Worm (Caenorhabditis elegans) whole organism, L1 larva: Measurements from ENCODE around the gene F56H9.6.

Experiments used
- C16A3.4 ChIP-seq: fragments of 150-350 bp; optimal IDR thresholded peaks from 2 replicates; lab custom pipeline; 2014; ENCODE audit warnings: missing biosample characterization, missing genetic modification characterization
- C34B4.2 ChIP-seq: sonication (generic microtip); optimal IDR thresholded peaks from 2 replicates; lab custom pipeline; 2017; ENCODE audit warnings: mild to moderate bottlenecking, missing genetic modification characterization, missing compliant biosample characterization
- aha-1 ChIP-seq: fragments of 150-350 bp; optimal IDR thresholded peaks from 2 replicates; lab custom pipeline; 2014; ENCODE audit warnings: missing biosample characterization, missing genetic modification characterization
- alr-1 ChIP-seq: fragments of 200-800 bp; sonication (Bioruptor generic); optimal IDR thresholded peaks from 2 replicates; lab custom pipeline; 2018; ENCODE audit warnings: borderline replicate concordance, mild to moderate bottlenecking, missing genetic modification characterization, missing compliant biosample characterization
- aly-2 ChIP-seq: fragments of 150-350 bp; optimal IDR thresholded peaks from 2 replicates; lab custom pipeline; 2014; ENCODE audit warnings: missing biosample characterization, missing genetic modification characterization
- ama-1 ChIP-seq: fragments of 150-350 bp; optimal IDR thresholded peaks from 2 replicates; lab custom pipeline; 2014
- blmp-1 ChIP-seq: fragments of 150-350 bp; optimal IDR thresholded peaks from 2 replicates; lab custom pipeline; 2014; ENCODE audit warnings: missing biosample characterization, missing genetic modification characterization
- ceh-63 ChIP-seq: fragments of 200-800 bp; sonication (Bioruptor generic); optimal IDR thresholded peaks from 2 replicates; lab custom pipeline; 2018; ENCODE audit warnings: mild to moderate bottlenecking, missing genetic modification characterization, missing compliant biosample characterization
- ceh-82 ChIP-seq, 3 experiments: fragments of 150-350 bp in 1 of 3; sonication (generic microtip) in 2 of 3; optimal IDR thresholded peaks; 2 replicates each; lab custom pipeline; 2014 to 2017; ENCODE audit warnings: missing biosample characterization in 3 of 3, missing genetic modification characterization in 3 of 3
- ceh-88 ChIP-seq: fragments of 200-800 bp; sonication (Bioruptor generic); IDR thresholded peaks from 2 replicates; pipeline ENCODE4 v1.3.6; 2022; ENCODE audit warnings: missing genetic modification characterization, missing compliant biosample characterization
- ces-1 ChIP-seq: fragments of 150-350 bp; optimal IDR thresholded peaks from 2 replicates; lab custom pipeline; 2014; ENCODE audit warnings: missing biosample characterization, missing genetic modification reagents, missing genetic modification characterization
- dsc-1 ChIP-seq: sonication (generic microtip); optimal IDR thresholded peaks from 2 replicates; lab custom pipeline; 2016; ENCODE audit warnings: mild to moderate bottlenecking, missing genetic modification characterization, missing compliant biosample characterization
- efl-1 ChIP-seq, 4 experiments: fragments of 150-350 bp; optimal IDR thresholded peaks in 3 of 4; peaks in 1 of 4; 1 replicate in 1 of 4; 2 replicates in 3 of 4; lab custom pipeline; 2014; ENCODE audit warnings: missing biosample characterization in 2 of 4, missing genetic modification characterization in 2 of 4, missing genetic modification reagents in 2 of 4
- efl-3 ChIP-seq: fragments of 200-800 bp; sonication (Bioruptor generic); optimal IDR thresholded peaks from 2 replicates; lab custom pipeline; 2018; ENCODE audit warnings: mild to moderate bottlenecking, missing genetic modification characterization, missing compliant biosample characterization
- egl-13 ChIP-seq: sonication (generic microtip); optimal IDR thresholded peaks from 2 replicates; lab custom pipeline; 2016; ENCODE audit warnings: missing genotype, missing genetic modification reagents, missing genetic modification characterization, missing compliant biosample characterization
- egl-27 ChIP-seq, 2 experiments: fragments of 150-350 bp in 1 of 2; sonication (generic microtip); optimal IDR thresholded peaks; 3 replicates each; lab custom pipeline; 2017 to 2018; ENCODE audit warnings: missing biosample characterization in 2 of 2, missing genetic modification characterization in 2 of 2, missing genetic modification reagents in 2 of 2
- elt-2 ChIP-seq: sonication (generic microtip); optimal IDR thresholded peaks from 2 replicates; lab custom pipeline; 2016; ENCODE audit warnings: missing genetic modification characterization, mild to moderate bottlenecking, inconsistent platforms, missing compliant biosample characterization, missing genetic modification reagents
- fkh-4 ChIP-seq: sonication (generic microtip); optimal IDR thresholded peaks from 2 replicates; lab custom pipeline; 2016; ENCODE audit warnings: missing compliant biosample characterization, missing genetic modification characterization, borderline replicate concordance
- fkh-8 ChIP-seq: sonication (generic microtip); optimal IDR thresholded peaks from 2 replicates; lab custom pipeline; 2016; ENCODE audit warnings: mild to moderate bottlenecking, missing genetic modification characterization, missing compliant biosample characterization
- grh-1 ChIP-seq: fragments of 200-800 bp; sonication (Bioruptor generic); IDR thresholded peaks from 2 replicates; pipeline ENCODE4 v1.3.6; 2022; ENCODE audit warnings: missing genetic modification reagents, missing genetic modification characterization, missing compliant biosample characterization
- hlh-4 ChIP-seq: sonication (generic microtip); optimal IDR thresholded peaks from 2 replicates; lab custom pipeline; 2016; ENCODE audit warnings: mild to moderate bottlenecking, missing genetic modification characterization, missing compliant biosample characterization
- irx-1 ChIP-seq: sonication (generic microtip); optimal IDR thresholded peaks from 2 replicates; lab custom pipeline; 2016; ENCODE audit warnings: missing genetic modification characterization, missing compliant biosample characterization
- jun-1 ChIP-seq: fragments of 150-350 bp; optimal IDR thresholded peaks from 2 replicates; lab custom pipeline; 2014; ENCODE audit warnings: missing biosample characterization, missing genetic modification reagents, missing genetic modification characterization
- lin-14 ChIP-seq: fragments of 200-800 bp; sonication (Bioruptor generic); optimal IDR thresholded peaks from 2 replicates; lab custom pipeline; 2018; ENCODE audit warnings: mild to moderate bottlenecking, missing genetic modification characterization, moderate library complexity, missing compliant biosample characterization
- lin-15B ChIP-seq: fragments of 150-350 bp; sonication (generic microtip); optimal IDR thresholded peaks from 3 replicates; lab custom pipeline; 2014; ENCODE audit warnings: missing biosample characterization, missing genetic modification characterization
- lin-35 ChIP-seq, 2 experiments: fragments of 150-350 bp; optimal IDR thresholded peaks; 2 replicates each; lab custom pipeline; 2014; ENCODE audit warnings: missing biosample characterization in 2 of 2, missing genetic modification characterization in 2 of 2, missing genetic modification reagents in 2 of 2
- lsy-2 ChIP-seq, 2 experiments: fragments of 150-350 bp; optimal IDR thresholded peaks; 2 replicates each; lab custom pipeline; 2014; ENCODE audit warnings: missing biosample characterization in 2 of 2, missing genetic modification characterization in 2 of 2
- mef-2 ChIP-seq: fragments of 150-350 bp; optimal IDR thresholded peaks from 2 replicates; lab custom pipeline; 2014; ENCODE audit warnings: missing biosample characterization, missing genetic modification characterization
- nhr-11 ChIP-seq: fragments of 150-350 bp; optimal IDR thresholded peaks from 2 replicates; lab custom pipeline; 2014; ENCODE audit warnings: missing biosample characterization, missing genetic modification characterization
- nhr-12 ChIP-seq: sonication (generic microtip); optimal IDR thresholded peaks from 2 replicates; lab custom pipeline; 2017; ENCODE audit warnings: missing biosample characterization, missing genetic modification characterization
- nhr-19 ChIP-seq: fragments of 200-800 bp; sonication (Bioruptor generic); conservative IDR thresholded peaks from 2 replicates; pipeline ENCODE4 v1.3.6; 2022; ENCODE audit warnings: missing genetic modification characterization, missing compliant biosample characterization
- nhr-71 ChIP-seq: sonication (generic microtip); optimal IDR thresholded peaks from 2 replicates; lab custom pipeline; 2016; ENCODE audit warnings: mild to moderate bottlenecking, missing genetic modification characterization, moderate library complexity, missing compliant biosample characterization
- nhr-76 ChIP-seq: sonication (generic microtip); optimal IDR thresholded peaks from 2 replicates; lab custom pipeline; 2017; ENCODE audit warnings: missing biosample characterization, missing genetic modification characterization
- nhr-77 ChIP-seq: fragments of 150-350 bp; optimal IDR thresholded peaks from 2 replicates; lab custom pipeline; 2014; ENCODE audit warnings: missing biosample characterization, missing genetic modification characterization
- nhr-85 ChIP-seq: sonication (generic microtip); peaks from one replicate; lab custom pipeline; 2016; ENCODE audit warnings: missing genetic modification characterization, inconsistent platforms, missing compliant biosample characterization
- nhr-90 ChIP-seq: sonication (generic microtip); optimal IDR thresholded peaks from 2 replicates; lab custom pipeline; 2016; ENCODE audit warnings: mild to moderate bottlenecking, missing genetic modification characterization, missing compliant biosample characterization; ENCODE audit not compliant: poor library complexity
- rnt-1 ChIP-seq: sonication (generic microtip); optimal IDR thresholded peaks from 2 replicates; lab custom pipeline; 2016; ENCODE audit warnings: mild to moderate bottlenecking, missing genetic modification characterization, moderate library complexity, missing compliant biosample characterization
- snpc-4 ChIP-seq: fragments of 150-350 bp; optimal IDR thresholded peaks from 2 replicates; lab custom pipeline; 2014; ENCODE audit warnings: missing biosample characterization, missing genetic modification characterization
- snu-23 ChIP-seq: sonication (generic microtip); optimal IDR thresholded peaks from 2 replicates; lab custom pipeline; 2016; ENCODE audit warnings: missing genetic modification characterization, missing compliant biosample characterization
- sox-4 ChIP-seq: sonication (generic microtip); optimal IDR thresholded peaks from 2 replicates; lab custom pipeline; 2016; ENCODE audit warnings: missing genetic modification characterization, missing compliant biosample characterization
- sptf-1 ChIP-seq: fragments of 150-350 bp; optimal IDR thresholded peaks from 2 replicates; lab custom pipeline; 2014; ENCODE audit warnings: missing biosample characterization, missing genetic modification characterization
- sup-37 ChIP-seq: fragments of 200-800 bp; sonication (Bioruptor generic); optimal IDR thresholded peaks from 2 replicates; lab custom pipeline; 2018; ENCODE audit warnings: mild to moderate bottlenecking, missing genetic modification characterization, missing compliant biosample characterization
- tbx-2 ChIP-seq: sonication (generic microtip); optimal IDR thresholded peaks from 2 replicates; lab custom pipeline; 2016; ENCODE audit warnings: missing genetic modification characterization, missing compliant biosample characterization
- unc-130 ChIP-seq: fragments of 150-350 bp; optimal IDR thresholded peaks from 2 replicates; lab custom pipeline; 2017; ENCODE audit warnings: missing biosample characterization, missing genetic modification characterization, inconsistent platforms
- unc-30 ChIP-seq: sonication (generic microtip); optimal IDR thresholded peaks from 2 replicates; lab custom pipeline; 2017; ENCODE audit warnings: missing biosample characterization, missing genetic modification characterization
- unc-62 ChIP-seq: fragments of 150-350 bp; optimal IDR thresholded peaks from 2 replicates; lab custom pipeline; 2014; ENCODE audit warnings: missing biosample characterization, missing genetic modification reagents, missing genetic modification characterization
- unc-86 ChIP-seq: sonication (generic microtip); optimal IDR thresholded peaks from 2 replicates; lab custom pipeline; 2016; ENCODE audit warnings: missing genetic modification characterization, missing compliant biosample characterization
- vab-15 ChIP-seq: sonication (generic microtip); optimal IDR thresholded peaks from 2 replicates; lab custom pipeline; 2017; ENCODE audit warnings: missing genotype, mild to moderate bottlenecking, missing genetic modification characterization, missing compliant biosample characterization
- ztf-11 ChIP-seq, 2 experiments: sonication (generic microtip); optimal IDR thresholded peaks; 2 replicates each; lab custom pipeline; 2016 to 2017; ENCODE audit warnings: missing genetic modification characterization in 2 of 2, missing biosample characterization in 1 of 2, missing compliant biosample characterization in 1 of 2

Gene F56H9.6

DNA sequence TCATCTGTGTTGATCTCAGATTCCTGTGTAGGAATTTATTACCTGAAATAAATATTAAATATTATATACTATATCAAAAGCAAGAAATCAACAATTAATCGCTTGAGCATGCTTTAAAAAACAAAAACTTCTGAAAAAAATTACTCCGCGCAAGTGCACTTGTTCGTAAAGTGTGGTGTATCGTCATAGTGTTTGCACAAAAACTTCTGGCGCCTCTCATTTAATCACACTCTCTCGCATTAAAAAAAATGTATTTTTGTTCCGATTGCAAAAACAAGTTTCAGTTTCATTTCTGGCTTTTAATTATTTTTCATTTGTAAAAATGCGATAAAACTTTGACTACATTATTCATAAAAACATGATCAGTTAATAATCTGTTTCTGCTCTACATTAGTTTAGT lies 30.5 kb downstream of the F56H9.6 start, which contains the start of the genes C14C10.10 and ril-2 (continued):
- TF ChIP-seq lin-35 (GFP tag; optimal IDR thresholded peaks at IDR 0.05; lab: Kevin White, UChicago) (peak in 1 of 2 experiments; percentile 34), efl-1 (optimal IDR thresholded peaks at IDR 0.05; lab: Kevin White, UChicago) (peak; percentile 30 to 33), efl-1 (GFP tag; optimal IDR thresholded peaks at IDR 0.05 in 1 of 2; lab: Kevin White, UChicago) (peak; percentile 51 to 94), nhr-71 (peak; percentile 47), nhr-77 (no peak), irx-1 (tag; lab: Kevin White, UChicago) (peak; percentile 36), nhr-19 (no peak), fkh-4 (tag; lab: Kevin White, UChicago) (no peak), ces-1 (no peak), lin-14 (GFP tag; lab: Kevin White, UChicago) (peak; percentile 56)
- TF ChIP-seq, all 84 proteins: peak for 18

DNA sequence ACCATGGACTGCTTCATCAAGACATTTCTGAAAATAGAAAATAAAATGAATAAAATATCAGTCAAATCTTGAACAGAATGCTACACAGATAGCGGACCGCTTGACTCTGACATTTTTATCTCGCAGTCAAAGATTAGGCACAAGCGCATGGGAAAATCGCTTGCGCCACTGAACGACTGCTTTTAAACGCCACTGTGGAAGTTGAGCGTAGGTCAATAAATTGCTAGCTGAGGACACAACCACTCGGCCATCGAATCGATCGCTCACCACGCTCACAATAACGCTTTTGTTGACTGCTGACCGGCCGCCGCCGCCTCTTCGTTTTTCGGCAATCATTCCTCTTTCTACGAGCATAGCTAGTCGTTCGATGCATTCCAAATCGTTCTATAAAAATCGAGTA lies 32.8 kb downstream of the F56H9.6 start:
- TF ChIP-seq mef-2 (tag; lab: Kevin White, UChicago) (no peak), ces-1 (no peak), unc-130 (peak; percentile 73), jun-1 (tag; lab: Kevin White, UChicago) (peak; percentile 41), aha-1 (tag; lab: Kevin White, UChicago) (no peak), aly-2 (tag; lab: Kevin White, UChicago) (no peak), nhr-71 (peak; percentile 71), sup-37 (GFP tag; lab: Kevin White, UChicago) (no peak), hlh-4 (tag; lab: Kevin White, UChicago) (no peak), unc-30 (tag; lab: Kevin White, UChicago) (no peak), ztf-11 (tag; optimal IDR thresholded peaks at IDR 0.05; lab: Kevin White, UChicago) (peak in 1 of 2 experiments; percentile 61), nhr-12 (tag; lab: Kevin White, UChicago) (no peak), sptf-1 (tag; lab: Kevin White, UChicago) (no peak), egl-13 (tag; lab: Kevin White, UChicago) (no peak), egl-27 (tag; optimal IDR thresholded peaks at IDR 0.05; lab: Kevin White, UChicago) (no peak), efl-1 (optimal IDR thresholded peaks at IDR 0.05; lab: Kevin White, UChicago) (peak; percentile 45 to 52), efl-1 (GFP tag; optimal IDR thresholded peaks at IDR 0.05 in 1 of 2; lab: Kevin White, UChicago) (peak; percentile 23 to 93), alr-1 (tag; lab: Kevin White, UChicago) (no peak), snu-23 (GFP tag; lab: Kevin White, UChicago) (peak; percentile 71), dsc-1 (peak; percentile 62), ama-1 (lab: Kevin White, UChicago) (no peak), sox-4 (tag; lab: Kevin White, UChicago) (no peak), unc-62 (GFP tag; lab: Kevin White, UChicago) (no peak), nhr-85 (peak; percentile 76), tbx-2 (tag; lab: Kevin White, UChicago) (peak; percentile 24), nhr-76 (tag; lab: Kevin White, UChicago) (peak; percentile 63), efl-3 (GFP tag; lab: Kevin White, UChicago) (no peak), elt-2 (tag; lab: Kevin White, UChicago) (peak; percentile 6), lin-14 (GFP tag; lab: Kevin White, UChicago) (peak; percentile 44), fkh-8 (no peak), lin-35 (GFP tag; optimal IDR thresholded peaks at IDR 0.05; lab: Kevin White, UChicago) (peak; percentile 44 to 76), ceh-82 (tag; optimal IDR thresholded peaks at IDR 0.05; lab: Kevin White, UChicago) (peak; percentile 26 to 51 (median 34)), nhr-90 (peak; percentile 72), nhr-11 (tag; lab: Kevin White, UChicago) (no peak), C16A3.4 (peak; percentile 66), unc-86 (tag; lab: Kevin White, UChicago) (no peak), snpc-4 (tag; lab: Kevin White, UChicago) (peak; percentile 22), blmp-1 (tag; lab: Kevin White, UChicago) (no peak), vab-15 (tag; lab: Kevin White, UChicago) (peak; percentile 57), irx-1 (tag; lab: Kevin White, UChicago) (peak; percentile 25), rnt-1 (tag; lab: Kevin White, UChicago) (peak; percentile 68), ceh-63 (GFP tag; lab: Kevin White, UChicago) (no peak), lin-15B (tag; lab: Kevin White, UChicago) (no peak), ceh-88 (no peak), lsy-2 (tag; optimal IDR thresholded peaks at IDR 0.05; lab: Kevin White, UChicago) (peak; percentile 35 to 60), C34B4.2 (tag; lab: Kevin White, UChicago) (no peak), grh-1 (GFP tag; lab: Robert Waterston, UW) (0 out of 2 replicates have a peak, but pooled peaks have one; percentile 21), nhr-77 (peak; percentile 22)
